Fruit fly (Drosophila melanogaster) whole organism, embryonic: Measurements from ENCODE around the gene PpD6.

Source experiments
- CG3838 ChIP-seq: fragments of 200-800 bp; sonication (Bioruptor generic); optimal IDR thresholded peaks from 3 replicates; lab custom pipeline; 2016; ENCODE audit warnings: missing biosample characterization, missing genetic modification characterization
- CG6765 ChIP-seq: fragments of 200-800 bp; sonication (Bioruptor generic); optimal IDR thresholded peaks from 3 replicates; lab custom pipeline; 2017; ENCODE audit warnings: missing biosample characterization, mild to moderate bottlenecking, missing genetic modification characterization
- Dip2 ChIP-seq: fragments of 200-800 bp; sonication (Bioruptor generic); IDR thresholded peaks from 2 replicates; pipeline ENCODE4 v1.3.6; 2022; ENCODE audit warnings: missing biosample characterization, missing genetic modification characterization

- peak; percentile 0 for TF ChIP-seq CG3838 (GFP tag; lab: Kevin White, UChicago)
- peak; percentile 65 for TF ChIP-seq CG6765
- TF ChIP-seq Dip2 (GFP tag; lab: Robert Waterston, UW) = no peak
Observed at dm6 chr2L:3086290-3086876, 23.1 kb upstream of the PpD6 start.
